Worm (Caenorhabditis elegans) whole organism, L3 larva: ENCODE results near the gene mars-1.

Experiments
- R02D3.7 ChIP-seq: fragments of 150-350 bp; optimal IDR thresholded peaks from 2 replicates; lab custom pipeline; 2014; ENCODE audit warnings: missing biosample characterization, missing genetic modification characterization
- ZK546.5 ChIP-seq: sonication (generic microtip); optimal IDR thresholded peaks from 2 replicates; lab custom pipeline; 2017; ENCODE audit warnings: missing biosample characterization, missing genetic modification characterization
- aly-2 ChIP-seq: fragments of 150-350 bp; optimal IDR thresholded peaks from 2 replicates; lab custom pipeline; 2014; ENCODE audit warnings: missing biosample characterization, missing genetic modification characterization
- ceh-82 ChIP-seq: fragments of 150-350 bp; optimal IDR thresholded peaks from 2 replicates; lab custom pipeline; 2014; ENCODE audit warnings: missing biosample characterization, missing genetic modification characterization
- ceh-9 ChIP-seq: sonication (generic microtip); optimal IDR thresholded peaks from 2 replicates; lab custom pipeline; 2018; ENCODE audit warnings: missing biosample characterization, missing genetic modification characterization
- egl-27 ChIP-seq: sonication (generic microtip); optimal IDR thresholded peaks from 4 replicates; lab custom pipeline; 2017; ENCODE audit warnings: missing biosample characterization, missing genetic modification reagents, missing genetic modification characterization
- elt-2 ChIP-seq: sonication (generic microtip); optimal IDR thresholded peaks from 2 replicates; lab custom pipeline; 2016; ENCODE audit warnings: missing genetic modification reagents, mild to moderate bottlenecking, missing genetic modification characterization, missing compliant biosample characterization
- elt-3 ChIP-seq, 3 experiments: fragments of 150-350 bp in 1 of 3; sonication (generic microtip) in 2 of 3; optimal IDR thresholded peaks; 2 replicates in 2 of 3; 4 replicates in 1 of 3; lab custom pipeline; 2014 to 2017; ENCODE audit warnings: missing biosample characterization in 3 of 3, missing genetic modification characterization in 3 of 3
- eor-1 ChIP-seq, 2 experiments: fragments of 150-350 bp; optimal IDR thresholded peaks; 2 replicates each; lab custom pipeline; 2014 to 2018; ENCODE audit warnings: missing biosample characterization in 2 of 2, missing genetic modification characterization in 2 of 2
- hmg-11 ChIP-seq: sonication (generic microtip); optimal IDR thresholded peaks from 2 replicates; lab custom pipeline; 2016; ENCODE audit warnings: missing genetic modification characterization, missing compliant biosample characterization
- jun-1 ChIP-seq: fragments of 150-350 bp; optimal IDR thresholded peaks from 2 replicates; lab custom pipeline; 2014; ENCODE audit warnings: missing biosample characterization, missing genetic modification reagents, missing genetic modification characterization
- lsy-12 ChIP-seq: sonication (generic microtip); optimal IDR thresholded peaks from 2 replicates; lab custom pipeline; 2016; ENCODE audit warnings: mild to moderate bottlenecking, missing genetic modification characterization, missing compliant biosample characterization
- mdl-1 ChIP-seq: fragments of 150-350 bp; optimal IDR thresholded peaks from 2 replicates; lab custom pipeline; 2014; ENCODE audit warnings: missing biosample characterization, missing genetic modification characterization
- mml-1 ChIP-seq: fragments of 150-350 bp; sonication (generic microtip); optimal IDR thresholded peaks from 3 replicates; lab custom pipeline; 2014; ENCODE audit warnings: missing biosample characterization, missing genetic modification characterization
- nfya-1 ChIP-seq: sonication (generic microtip); optimal IDR thresholded peaks from 2 replicates; lab custom pipeline; 2017; ENCODE audit warnings: missing genetic modification characterization, mild to moderate bottlenecking, missing compliant biosample characterization, antibody characterized with exemption, moderate library complexity; ENCODE audit not compliant: insufficient read depth
- nhr-11 ChIP-seq: fragments of 150-350 bp; optimal IDR thresholded peaks from 2 replicates; lab custom pipeline; 2014; ENCODE audit warnings: missing biosample characterization, missing genetic modification characterization
- nhr-23 ChIP-seq: fragments of 150-350 bp; optimal IDR thresholded peaks from 2 replicates; lab custom pipeline; 2014; ENCODE audit warnings: missing biosample characterization, missing genetic modification reagents, missing genetic modification characterization
- nhr-237 ChIP-seq: fragments of 150-350 bp; optimal IDR thresholded peaks from 2 replicates; lab custom pipeline; 2014; ENCODE audit warnings: missing biosample characterization, missing genetic modification characterization
- nhr-25 ChIP-seq: sonication (generic microtip); optimal IDR thresholded peaks from 2 replicates; lab custom pipeline; 2017; ENCODE audit warnings: missing biosample characterization, missing genetic modification characterization
- nhr-28 ChIP-seq: fragments of 150-350 bp; optimal IDR thresholded peaks from 2 replicates; lab custom pipeline; 2014; ENCODE audit warnings: missing biosample characterization, missing genetic modification characterization
- nhr-43 ChIP-seq: sonication (generic microtip); optimal IDR thresholded peaks from 2 replicates; lab custom pipeline; 2016; ENCODE audit warnings: mild to moderate bottlenecking, missing genetic modification characterization, missing compliant biosample characterization; ENCODE audit not compliant: poor library complexity, severe bottlenecking
- nhr-77 ChIP-seq: fragments of 150-350 bp; optimal IDR thresholded peaks from 2 replicates; lab custom pipeline; 2014; ENCODE audit warnings: missing biosample characterization, missing genetic modification characterization
- pha-4 ChIP-seq: fragments of 150-350 bp; optimal IDR thresholded peaks from 2 replicates; lab custom pipeline; 2014; ENCODE audit warnings: missing biosample characterization, missing genetic modification reagents, missing genetic modification characterization
- pqm-1 ChIP-seq: fragments of 150-350 bp; optimal IDR thresholded peaks from 2 replicates; lab custom pipeline; 2017; ENCODE audit warnings: missing biosample characterization, missing genetic modification characterization, inconsistent platforms
- snpc-4 ChIP-seq: fragments of 150-350 bp; optimal IDR thresholded peaks from 2 replicates; lab custom pipeline; 2014; ENCODE audit warnings: missing biosample characterization, missing genetic modification characterization
- tbx-2 ChIP-seq: sonication (generic microtip); optimal IDR thresholded peaks from 2 replicates; lab custom pipeline; 2016; ENCODE audit warnings: mild to moderate bottlenecking, missing genetic modification characterization, missing compliant biosample characterization
- unc-39 ChIP-seq: sonication (generic microtip); optimal IDR thresholded peaks from 4 replicates; lab custom pipeline; 2017; ENCODE audit warnings: missing biosample characterization, missing genetic modification characterization
- unc-62 ChIP-seq: fragments of 150-350 bp; sonication (generic microtip); optimal IDR thresholded peaks from 4 replicates; lab custom pipeline; 2014; ENCODE audit warnings: missing biosample characterization, missing genetic modification reagents, missing genetic modification characterization
- zag-1 ChIP-seq: fragments of 150-350 bp; optimal IDR thresholded peaks from 2 replicates; lab custom pipeline; 2014; ENCODE audit warnings: missing biosample characterization, missing genetic modification characterization
- ztf-11 ChIP-seq: fragments of 150-350 bp; optimal IDR thresholded peaks from 2 replicates; lab custom pipeline; 2014; ENCODE audit warnings: missing biosample characterization, missing genetic modification characterization
- ztf-4 ChIP-seq: fragments of 150-350 bp; optimal IDR thresholded peaks from 2 replicates; lab custom pipeline; 2014; ENCODE audit warnings: missing biosample characterization, missing genetic modification characterization

The mars-1 gene

DNA sequence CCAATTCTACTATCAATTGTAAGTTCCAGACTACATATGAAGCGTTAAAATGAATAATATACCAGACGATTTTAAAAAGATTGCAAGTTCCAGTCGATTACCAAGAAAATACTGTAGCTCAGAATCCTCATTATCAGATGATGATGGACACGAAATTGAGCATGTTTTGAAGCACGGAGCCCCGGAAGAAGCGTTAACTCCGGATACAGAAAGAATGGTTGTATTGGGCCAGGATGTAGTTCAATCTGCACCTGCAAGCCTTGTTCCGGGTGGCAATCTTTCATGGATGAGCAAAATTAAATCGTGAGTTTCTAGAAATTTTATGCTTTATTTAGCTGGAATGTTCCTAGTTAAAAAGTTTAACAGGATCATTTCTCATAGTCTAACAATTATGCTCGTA, 32.7 kb upstream of the mars-1 start, which contains the start of gene atg-4.2:
TSS of gene atg-4.2 (plus strand) at position 24 of the 400 bp plus-strand sequence.
- no peak for TF ChIP-seq nhr-25 (tag; lab: Kevin White, UChicago)
- no peak for TF ChIP-seq pqm-1 (tag; lab: Kevin White, UChicago)
- TF ChIP-seq ceh-9 (tag; lab: Kevin White, UChicago): no peak
- TF ChIP-seq aly-2: no peak
- TF ChIP-seq nhr-11: no peak
- no peak for TF ChIP-seq tbx-2 (tag; lab: Kevin White, UChicago)
- TF ChIP-seq mdl-1 (tag; lab: Kevin White, UChicago): no peak

DNA sequence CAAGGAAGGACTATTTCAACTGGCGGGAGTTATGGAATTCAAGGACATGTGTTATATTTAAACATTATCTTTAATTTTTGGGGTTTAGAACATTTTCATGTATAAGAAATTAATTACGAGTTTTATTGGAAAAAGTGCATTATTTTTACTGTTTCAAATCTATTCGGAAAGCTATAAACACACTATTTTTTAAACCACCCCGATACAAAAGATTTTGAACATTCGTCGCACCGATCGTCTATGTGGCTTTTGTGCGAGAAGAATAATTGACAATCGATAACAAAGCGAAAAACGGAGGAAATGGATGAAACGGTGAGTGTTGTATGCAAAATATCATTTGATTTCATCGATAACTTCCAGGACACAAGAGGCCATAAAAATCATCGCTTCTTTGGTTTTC, 29.7 kb upstream of the mars-1 start, which contains the start of gene ZK809.9:
TSS of gene ZK809.9 (plus strand) at position 301 of the 400 bp plus-strand sequence.
- TF ChIP-seq nhr-23 (tag; lab: Kevin White, UChicago): no peak
- TF ChIP-seq R02D3.7 (tag; lab: Kevin White, UChicago): no peak
- TF ChIP-seq tbx-2 (tag; lab: Kevin White, UChicago): no peak
- no peak for TF ChIP-seq unc-62 (GFP tag; lab: Kevin White, UChicago)
- no peak for TF ChIP-seq egl-27 (tag; lab: Kevin White, UChicago)
- TF ChIP-seq ZK546.5 (tag; lab: Kevin White, UChicago): no peak
- TF ChIP-seq jun-1: no peak
- TF ChIP-seq nhr-43: no peak

DNA sequence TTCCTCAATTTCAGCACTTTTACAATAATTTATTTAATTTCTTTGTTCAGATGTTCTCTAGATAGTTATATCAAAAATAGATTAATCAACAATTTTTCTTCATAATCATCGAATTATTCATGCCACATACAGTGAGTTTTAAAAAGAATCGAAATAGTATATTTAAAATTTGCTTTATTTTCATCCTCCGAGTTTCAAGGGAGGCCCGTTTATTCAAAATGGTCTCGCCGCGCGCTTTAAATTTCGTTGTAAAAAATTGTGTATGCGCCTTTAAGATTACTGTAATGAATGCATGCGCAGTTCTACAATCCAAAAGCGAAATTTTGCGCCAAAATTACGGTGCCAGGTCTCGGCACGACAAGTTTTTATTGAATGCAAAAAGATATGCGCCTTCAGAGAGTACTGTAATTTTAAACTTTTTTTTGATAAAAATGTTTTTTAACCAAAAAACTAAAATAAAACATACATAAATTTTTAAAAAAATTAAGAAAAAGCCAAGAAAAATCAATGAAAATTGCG, 24.6 kb upstream of the mars-1 start, which contains the start of gene ZK792.1:
TSS of gene ZK792.1 (plus strand) at position 51 of the 519 bp plus-strand sequence.
- TF ChIP-seq lsy-12 (tag; lab: Kevin White, UChicago) (no peak), zag-1 (no peak), snpc-4 (tag; lab: Kevin White, UChicago) (no peak), unc-39 (tag; lab: Kevin White, UChicago) (no peak), nfya-1 (no peak), nhr-237 (tag; lab: Kevin White, UChicago) (no peak), nhr-28 (no peak), ztf-11 (tag; lab: Kevin White, UChicago) (no peak), ceh-82 (no peak), eor-1 (tag; optimal IDR thresholded peaks at IDR 0.05; lab: Kevin White, UChicago) (no peak), elt-2 (tag; lab: Kevin White, UChicago) (no peak), ztf-4 (tag; lab: Kevin White, UChicago) (no peak), R02D3.7 (tag; lab: Kevin White, UChicago) (no peak), nhr-77 (tag; lab: Kevin White, UChicago) (no peak)

DNA sequence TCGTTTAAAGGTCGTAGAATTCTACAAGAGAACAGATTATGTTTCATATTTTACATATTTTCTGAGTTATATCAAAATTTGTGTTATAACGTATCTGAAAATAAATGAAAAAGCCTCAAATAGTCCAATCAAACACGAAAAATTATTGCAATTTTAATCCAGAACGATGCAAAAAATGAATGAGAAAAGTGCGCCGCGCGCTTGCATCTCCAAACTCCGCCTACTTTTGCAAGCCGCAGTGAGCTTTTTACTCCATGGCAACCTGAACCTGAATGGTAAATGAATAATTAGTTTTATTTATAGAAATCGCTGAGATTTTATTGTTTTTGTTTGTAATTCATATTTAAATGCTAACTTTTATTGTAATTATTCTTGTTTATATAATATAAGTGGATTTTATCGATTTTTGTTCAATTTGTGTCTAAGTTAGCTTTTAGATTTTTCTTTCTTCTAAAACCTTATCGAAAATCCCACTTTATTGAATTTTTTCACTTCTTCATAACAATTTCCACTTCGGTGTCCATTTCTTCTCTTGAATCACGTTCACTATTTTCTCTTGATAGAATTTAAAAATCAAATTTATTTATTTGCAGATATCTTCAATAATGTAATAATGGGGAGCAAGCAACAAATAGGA, 21.0 kb upstream of the mars-1 start, which contains the start of gene ZK809.5:
TSS of gene ZK809.5 (plus strand) at position 587 of the 637 bp plus-strand sequence.
- TF ChIP-seq nfya-1: peak; percentile 20
- peak; percentile 34 for TF ChIP-seq hmg-11
- TF ChIP-seq mml-1 (tag; lab: Kevin White, UChicago): no peak
- TF ChIP-seq, all 47 proteins: peak for 2

DNA sequence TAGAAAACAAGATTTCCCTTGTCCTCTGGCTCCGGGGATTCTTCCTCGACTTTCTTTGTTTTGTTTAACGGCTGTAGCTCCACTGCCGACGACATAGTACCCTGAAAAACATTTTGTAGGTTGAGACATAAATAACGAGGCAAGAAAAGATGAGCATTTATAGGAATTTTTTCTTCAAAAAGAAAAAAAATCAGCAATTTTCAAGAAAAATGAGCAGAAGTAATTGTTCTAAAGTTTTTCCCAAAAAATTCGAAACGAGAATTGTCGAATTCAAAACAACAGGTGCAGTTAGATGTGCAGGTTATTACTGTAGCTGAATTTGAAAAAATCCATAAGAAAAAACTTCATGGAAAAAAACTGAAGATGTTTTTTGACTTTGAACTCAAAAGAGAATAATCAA, 20.1 kb upstream of the mars-1 start, which contains the start of gene ent-1:
TSS of gene ent-1 (minus strand) at position 101 of the 400 bp plus-strand sequence.
- TF ChIP-seq nhr-77 (tag; lab: Kevin White, UChicago) (no peak), nhr-237 (tag; lab: Kevin White, UChicago) (no peak)

DNA sequence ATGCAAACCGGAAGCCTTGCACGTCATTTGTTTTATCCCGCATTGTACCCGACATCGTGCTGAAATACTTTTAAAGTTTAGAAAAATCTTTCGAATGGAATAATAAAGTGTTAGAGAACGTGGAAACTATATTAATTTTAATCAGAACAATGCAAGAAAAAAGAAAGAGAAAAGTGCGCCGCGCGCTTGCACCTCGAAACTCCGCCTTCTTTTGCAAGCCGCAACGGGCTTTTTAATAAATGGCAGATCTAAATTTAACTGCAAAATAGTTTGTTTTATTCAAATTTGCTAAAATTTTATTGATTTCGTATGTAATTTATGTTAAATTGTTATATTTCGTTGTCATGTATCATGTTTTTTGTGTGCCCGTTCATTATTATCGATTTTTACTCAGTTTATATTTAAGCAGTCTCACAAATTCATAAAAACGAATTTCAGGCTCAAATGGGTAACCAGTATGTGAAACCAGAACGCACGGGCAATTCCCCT, 16.7 kb upstream of the mars-1 start, which contains the start of the genes acl-3 and ndub-6:
TSS of gene acl-3 (minus strand) at position 59 of the 489 bp plus-strand sequence.
TSS of gene ndub-6 (plus strand) at position 439 of the 489 bp plus-strand sequence.
- TF ChIP-seq zag-1 (no peak), elt-3 (tag; optimal IDR thresholded peaks at IDR 0.05; lab: Kevin White, UChicago) (no peak), pha-4 (tag; lab: Kevin White, UChicago) (peak; percentile 16)
- TF ChIP-seq, all 47 proteins: peak for 1
